Worm (Caenorhabditis elegans) whole organism, early embryonic: ENCODE results near the gene nsun-1.

ENCODE experiments used
- B0310.2 ChIP-seq: sonication (generic microtip); optimal IDR thresholded peaks from 2 replicates; lab custom pipeline; 2016; ENCODE audit warnings: mild to moderate bottlenecking, missing genetic modification characterization, missing compliant biosample characterization
- F13C5.2 ChIP-seq: sonication (generic microtip); optimal IDR thresholded peaks from 2 replicates; lab custom pipeline; 2017; ENCODE audit warnings: mild to moderate bottlenecking, missing genetic modification characterization, inconsistent platforms, missing compliant biosample characterization
- aly-1 ChIP-seq: sonication (generic microtip); optimal IDR thresholded peaks from 2 replicates; lab custom pipeline; 2016; ENCODE audit warnings: missing genetic modification characterization, missing compliant biosample characterization
- ama-1 ChIP-seq: fragments of 150-350 bp; optimal IDR thresholded peaks from 2 replicates; lab custom pipeline; 2014
- ceh-13 ChIP-seq: fragments of 200-800 bp; sonication (Bioruptor generic); optimal IDR thresholded peaks from 2 replicates; lab custom pipeline; 2018; ENCODE audit warnings: mild to moderate bottlenecking, missing genetic modification characterization, missing compliant biosample characterization
- ceh-36 ChIP-seq: sonication (generic microtip); optimal IDR thresholded peaks from 2 replicates; lab custom pipeline; 2016; ENCODE audit warnings: missing genetic modification characterization, inconsistent platforms, missing compliant biosample characterization
- ets-7 ChIP-seq: sonication (generic microtip); optimal IDR thresholded peaks from 2 replicates; lab custom pipeline; 2016; ENCODE audit warnings: missing genotype, missing genetic modification characterization, missing compliant biosample characterization
- flt-1 ChIP-seq: fragments of 200-800 bp; sonication (Bioruptor generic); IDR thresholded peaks from 2 replicates; pipeline ENCODE4 v1.3.6; 2022; ENCODE audit warnings: missing genetic modification characterization, missing compliant biosample characterization
- hmbx-1 ChIP-seq: sonication (generic microtip); optimal IDR thresholded peaks from 2 replicates; lab custom pipeline; 2016; ENCODE audit warnings: mild to moderate bottlenecking, missing genetic modification characterization, missing compliant biosample characterization
- hmg-4 ChIP-seq: fragments of 200-800 bp; sonication (Bioruptor generic); optimal IDR thresholded peaks from 2 replicates; lab custom pipeline; 2018; ENCODE audit warnings: mild to moderate bottlenecking, missing genetic modification characterization, missing compliant biosample characterization
- hnd-1 ChIP-seq: sonication (generic microtip); optimal IDR thresholded peaks from 2 replicates; lab custom pipeline; 2016; ENCODE audit warnings: missing genetic modification characterization, missing compliant biosample characterization
- pes-1 ChIP-seq: fragments of 200-800 bp; sonication (Bioruptor generic); IDR thresholded peaks from 2 replicates; pipeline ENCODE4 v1.3.6; 2022; ENCODE audit warnings: missing genetic modification reagents, missing genetic modification characterization, missing compliant biosample characterization
- scrt-1 ChIP-seq: fragments of 200-800 bp; sonication (Bioruptor generic); IDR thresholded peaks from 2 replicates; pipeline ENCODE4 v1.3.6; 2022; ENCODE audit warnings: missing genetic modification characterization, missing compliant biosample characterization
- sea-1 ChIP-seq: fragments of 200-800 bp; sonication (Bioruptor generic); conservative IDR thresholded peaks from 2 replicates; pipeline ENCODE4 v1.3.6; 2022; ENCODE audit warnings: missing genetic modification characterization, missing compliant biosample characterization
- tbx-11 ChIP-seq: fragments of 200-800 bp; sonication (Bioruptor generic); IDR thresholded peaks from 2 replicates; pipeline ENCODE4 v1.3.6; 2022; ENCODE audit warnings: missing genetic modification characterization, missing compliant biosample characterization
- tbx-37 ChIP-seq: fragments of 200-800 bp; sonication (Bioruptor generic); conservative IDR thresholded peaks from 2 replicates; pipeline ENCODE4 v1.3.6; 2022; ENCODE audit warnings: missing genetic modification reagents, missing genetic modification characterization, missing compliant biosample characterization
- tra-4 ChIP-seq: sonication (generic microtip); optimal IDR thresholded peaks from 2 replicates; lab custom pipeline; 2017; ENCODE audit warnings: missing genetic modification characterization, missing compliant biosample characterization

Gene nsun-1

ce11 chrII:475890-476420 is at the start of gene nsun-1:
Gene nsun-1 (minus strand): TSS chrII:475940.
- no peak for TF ChIP-seq tbx-11 (GFP tag; lab: Robert Waterston, UW)
- no peak for TF ChIP-seq aly-1
- no peak for TF ChIP-seq ceh-36 (tag; lab: Kevin White, UChicago)
- TF ChIP-seq tra-4, result no peak
- peak; percentile 44; the same call in 1 of the 2 replicates for TF ChIP-seq tbx-37 (GFP tag; lab: Robert Waterston, UW)
- TF ChIP-seq ets-7, result peak; percentile 38
- 0 out of 2 replicates have a peak, but pooled peaks have one; percentile 5 for TF ChIP-seq flt-1
- TF ChIP-seq pes-1 (GFP tag; lab: Robert Waterston, UW), result 0 out of 2 replicates have a peak, but pooled peaks have one; percentile 40
- no peak for TF ChIP-seq B0310.2
- no peak for TF ChIP-seq hnd-1 (tag; lab: Kevin White, UChicago)
- TF ChIP-seq sea-1 (GFP tag; lab: Robert Waterston, UW), result peak; percentile 71
- TF ChIP-seq F13C5.2 (tag; lab: Kevin White, UChicago), result peak; percentile 27
- no peak for TF ChIP-seq scrt-1
- TF ChIP-seq hmg-4, result peak; percentile 55
- TF ChIP-seq ama-1 (lab: Kevin White, UChicago), result no peak
- no peak for TF ChIP-seq hmbx-1
- no peak for TF ChIP-seq ceh-13 (GFP tag; lab: Kevin White, UChicago)

ce11 chrII:522302-522701 is 46.6 kb upstream of the nsun-1 start, which contains the start of gene slc-36.2:
Gene slc-36.2 (plus strand): TSS chrII:522602.
- no peak for TF ChIP-seq scrt-1
- TF ChIP-seq tbx-11 (GFP tag; lab: Robert Waterston, UW), result no peak
- TF ChIP-seq flt-1, result no peak
- no peak for TF ChIP-seq sea-1 (GFP tag; lab: Robert Waterston, UW)
- TF ChIP-seq aly-1, result no peak
- no peak for TF ChIP-seq ama-1 (lab: Kevin White, UChicago)
- TF ChIP-seq hnd-1 (tag; lab: Kevin White, UChicago), result no peak
- no peak for TF ChIP-seq tra-4
- TF ChIP-seq F13C5.2 (tag; lab: Kevin White, UChicago), result no peak
- no peak for TF ChIP-seq B0310.2
- TF ChIP-seq tbx-37 (GFP tag; lab: Robert Waterston, UW), result no peak
- TF ChIP-seq ceh-13 (GFP tag; lab: Kevin White, UChicago), result no peak
- no peak for TF ChIP-seq ceh-36 (tag; lab: Kevin White, UChicago)
- TF ChIP-seq ets-7, result no peak
- TF ChIP-seq hmbx-1, result no peak
- TF ChIP-seq hmg-4, result no peak
- no peak for TF ChIP-seq pes-1 (GFP tag; lab: Robert Waterston, UW)

DNA sequence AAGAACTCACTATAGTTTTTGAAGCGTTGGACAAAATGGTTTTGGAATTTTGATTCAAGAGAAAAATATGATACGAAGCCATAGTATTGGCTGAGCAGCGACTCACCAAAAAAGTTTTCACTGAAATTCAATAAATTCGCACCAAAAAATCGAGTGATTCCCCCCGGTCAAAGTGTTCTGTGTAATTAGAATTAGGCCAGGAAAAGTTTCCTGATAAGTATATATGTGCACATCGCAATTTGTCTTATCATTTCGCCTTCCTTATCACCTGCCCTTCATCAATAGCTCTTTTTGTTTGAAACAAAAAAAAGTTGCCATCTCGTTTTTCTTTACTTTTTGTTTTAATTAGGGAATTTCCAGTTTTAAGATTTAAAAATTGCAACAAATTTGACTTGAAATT is 46.0 kb upstream of the nsun-1 start:
- no peak for TF ChIP-seq hmg-4
- no peak for TF ChIP-seq tra-4

DNA sequence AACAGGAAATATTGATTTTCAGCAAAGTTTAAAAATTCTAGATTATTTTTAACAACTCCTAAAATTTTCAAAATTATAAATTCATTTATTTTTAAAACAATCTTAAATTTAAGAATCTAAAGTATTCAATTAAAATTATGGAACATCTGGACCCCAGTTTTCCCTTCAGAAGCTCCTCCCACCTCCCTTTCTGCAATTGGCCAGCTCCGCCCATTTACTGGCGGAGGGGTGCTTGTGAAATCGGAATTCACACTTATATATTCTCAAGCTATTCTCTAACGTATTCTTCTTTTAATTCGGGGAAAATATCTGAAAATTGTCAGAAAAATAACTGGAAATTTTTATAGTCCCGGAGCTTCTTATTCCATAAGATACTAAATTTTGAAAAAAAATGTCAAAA is 40.0 kb upstream of the nsun-1 start, which contains the start of gene mab-9:
mab-9 (plus strand) TSS at position 260 of the 400 bp plus-strand sequence.
- TF ChIP-seq ets-7 (no peak), B0310.2 (no peak), tbx-37 (GFP tag; lab: Robert Waterston, UW) (no peak), tbx-11 (GFP tag; lab: Robert Waterston, UW) (no peak), hmg-4 (no peak), hmbx-1 (no peak), sea-1 (GFP tag; lab: Robert Waterston, UW) (no peak), aly-1 (no peak), ceh-36 (tag; lab: Kevin White, UChicago) (no peak), F13C5.2 (tag; lab: Kevin White, UChicago) (no peak), scrt-1 (no peak), flt-1 (no peak), ceh-13 (GFP tag; lab: Kevin White, UChicago) (no peak)

- TF ChIP-seq hmbx-1 (no peak), ama-1 (lab: Kevin White, UChicago) (no peak), tra-4 (no peak), ceh-36 (tag; lab: Kevin White, UChicago) (no peak), B0310.2 (no peak), tbx-37 (GFP tag; lab: Robert Waterston, UW) (no peak), hnd-1 (tag; lab: Kevin White, UChicago) (no peak), ceh-13 (GFP tag; lab: Kevin White, UChicago) (no peak), F13C5.2 (tag; lab: Kevin White, UChicago) (no peak), hmg-4 (no peak), scrt-1 (no peak), aly-1 (no peak), sea-1 (GFP tag; lab: Robert Waterston, UW) (no peak), flt-1 (no peak), ets-7 (no peak), tbx-11 (GFP tag; lab: Robert Waterston, UW) (no peak), pes-1 (GFP tag; lab: Robert Waterston, UW) (no peak)
These were observed 36.9 kb upstream of the nsun-1 start for ce11 chrII:512630-513029.

DNA sequence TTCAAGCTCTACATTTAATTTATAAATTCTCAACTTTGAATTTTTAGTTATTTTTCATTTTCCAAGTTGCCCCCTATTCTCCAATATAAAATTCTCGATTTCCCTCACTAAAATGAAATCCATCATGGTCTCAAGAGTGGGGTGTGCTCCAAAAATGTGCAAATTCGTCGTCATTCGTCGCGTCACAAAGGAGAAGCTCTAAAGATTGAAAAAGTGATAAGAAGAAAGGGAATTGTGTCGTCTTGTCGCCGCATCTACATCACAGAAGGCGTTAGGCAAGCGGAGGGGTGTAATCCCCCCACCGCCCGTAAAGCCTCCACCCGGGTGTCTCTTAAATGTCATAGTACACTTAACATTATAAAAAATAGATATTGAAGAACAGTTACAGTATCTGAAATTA is 36.2 kb upstream of the nsun-1 start:
- TF ChIP-seq pes-1 (GFP tag; lab: Robert Waterston, UW) (no peak), tbx-11 (GFP tag; lab: Robert Waterston, UW) (no peak), ets-7 (no peak), aly-1 (no peak), F13C5.2 (tag; lab: Kevin White, UChicago) (no peak), hmg-4 (no peak), scrt-1 (no peak), sea-1 (GFP tag; lab: Robert Waterston, UW) (no peak), tra-4 (no peak), ceh-36 (tag; lab: Kevin White, UChicago) (no peak), B0310.2 (no peak)

ce11 chrII:509230-509629 is 33.5 kb upstream of the nsun-1 start, which contains the start of gene srh-105:
Gene srh-105 (minus strand): TSS chrII:509330.
- no peak for TF ChIP-seq ets-7
- TF ChIP-seq tbx-37 (GFP tag; lab: Robert Waterston, UW), result no peak
- TF ChIP-seq tra-4, result no peak
- TF ChIP-seq pes-1 (GFP tag; lab: Robert Waterston, UW), result no peak
- TF ChIP-seq ama-1 (lab: Kevin White, UChicago), result no peak
- TF ChIP-seq tbx-11 (GFP tag; lab: Robert Waterston, UW), result no peak
- TF ChIP-seq ceh-36 (tag; lab: Kevin White, UChicago), result no peak
- TF ChIP-seq hnd-1 (tag; lab: Kevin White, UChicago), result no peak
- no peak for TF ChIP-seq B0310.2
- no peak for TF ChIP-seq scrt-1
- no peak for TF ChIP-seq flt-1
- no peak for TF ChIP-seq F13C5.2 (tag; lab: Kevin White, UChicago)
- no peak for TF ChIP-seq hmg-4
- no peak for TF ChIP-seq aly-1
- no peak for TF ChIP-seq ceh-13 (GFP tag; lab: Kevin White, UChicago)
- no peak for TF ChIP-seq hmbx-1
- TF ChIP-seq sea-1 (GFP tag; lab: Robert Waterston, UW), result no peak
